Fruit fly (Drosophila melanogaster): ENCODE results near the gene CG3610.

The CG3610 gene

dm6 chr3R:14893791-14894782 is 49.2 kb downstream of the CG3610 start, which contains the start of gene Dph2 (continued):
- TF ChIP-seq CG7357 (GFP tag; IDR thresholded peaks at IDR 0.05) (peak; percentile 37; the same call in 1 of the 3 replicates), CG15479 (GFP tag; optimal IDR thresholded peaks at IDR 0.05) (no peak), CG16815 (GFP tag; optimal IDR thresholded peaks at IDR 0.05) (peak; percentile 18), CG4617 (GFP tag; optimal IDR thresholded peaks at IDR 0.05; ENCODE audit: borderline replicate concordance) (peak; percentile 69), CG17568 (GFP tag; optimal IDR thresholded peaks at IDR 0.05) (no peak), CG10654 (GFP tag; optimal IDR thresholded peaks at IDR 0.05) (peak; percentile 23), Med (GFP tag) (peak; percentile 89), shn (GFP tag; optimal IDR thresholded peaks at IDR 0.05) (no peak), C15 (GFP tag; IDR thresholded peaks at IDR 0.05) (peak; percentile 79; the same call in 2 of the 3 replicates), Dref (GFP tag; IDR thresholded peaks at IDR 0.05) (peak; percentile 32; the same call in 1 of the 2 replicates), unc-4 (GFP tag; IDR thresholded peaks at IDR 0.05; ENCODE audit: partially characterized antibody) (no peak), Nf-YB (GFP tag; optimal IDR thresholded peaks at IDR 0.05) (peak; percentile 67)

dm6 chr3R:14894783-14894883 is 49.8 kb downstream of the CG3610 start, which contains the start of gene CG14860:
Gene CG14860 (plus strand): TSS chr3R:14894784.
- TF ChIP-seq CG17612 (GFP tag; IDR thresholded peaks at IDR 0.05) (no peak), Sin3A (optimal IDR thresholded peaks at IDR 0.05) (peak; percentile 20), MBD-R2 (GFP tag; IDR thresholded peaks at IDR 0.05) (peak; percentile 3; the same call in 1 of the 2 replicates), gfzf (GFP tag; optimal IDR thresholded peaks at IDR 0.05) (peak; percentile 5), CG3838 (GFP tag; optimal IDR thresholded peaks at IDR 0.05) (no peak), fu2 (GFP tag; optimal IDR thresholded peaks at IDR 0.05) (no peak), seq (GFP tag; IDR thresholded peaks at IDR 0.05) (no peak), pita (GFP tag; optimal IDR thresholded peaks at IDR 0.05) (peak; percentile 11), slou (GFP tag; optimal IDR thresholded peaks at IDR 0.05) (no peak)
